Worm (Caenorhabditis elegans): Measurements from ENCODE around the gene Y41D4A.1.

Y41D4A.1 gene

DNA sequence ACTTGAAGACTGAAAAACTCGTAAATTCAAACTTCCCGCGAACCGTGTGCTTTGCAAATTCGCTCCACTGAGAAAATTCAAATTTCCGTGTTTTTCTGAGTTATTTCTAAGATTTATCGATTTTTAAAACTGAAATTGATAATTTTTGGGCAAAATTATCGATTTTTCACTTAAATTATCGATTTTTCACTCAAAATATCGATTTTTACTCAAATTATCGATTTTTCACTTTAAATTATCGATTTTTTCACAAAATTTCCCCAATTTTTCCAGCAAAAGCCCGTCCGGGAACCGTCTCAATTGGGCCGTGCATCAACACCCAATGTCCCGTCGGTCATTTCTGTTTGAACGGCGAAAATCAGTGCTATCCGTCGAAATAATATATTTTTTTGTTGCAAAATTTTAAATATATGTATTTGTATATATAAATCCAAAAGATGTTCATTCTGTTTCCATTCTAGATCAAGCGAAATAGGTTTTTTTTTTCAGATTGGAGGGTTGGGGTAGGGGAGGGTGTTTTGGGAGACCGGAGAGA, 44.3 kb upstream of the Y41D4A.1 start:
- TF ChIP-seq C34F6.9 (tag; optimal IDR thresholded peaks at IDR 0.05) (no peak), gmeb-1 (tag; optimal IDR thresholded peaks at IDR 0.05) (no peak), nhr-77 (tag; optimal IDR thresholded peaks at IDR 0.05) (no peak), unc-55 (GFP tag; optimal IDR thresholded peaks at IDR 0.05) (no peak), blmp-1 (tag; optimal IDR thresholded peaks at IDR 0.05; ENCODE audit: insufficient read depth) (no peak), nhr-129 (tag; optimal IDR thresholded peaks at IDR 0.05) (no peak), ztf-4 (tag; optimal IDR thresholded peaks at IDR 0.05) (no peak), mbf-1 (tag; optimal IDR thresholded peaks at IDR 0.05) (no peak), elt-3 (tag; optimal IDR thresholded peaks at IDR 0.05) (no peak), sem-4 (tag; optimal IDR thresholded peaks at IDR 0.05) (no peak), nhr-25 (tag; optimal IDR thresholded peaks at IDR 0.05) (no peak), ztf-11 (tag; optimal IDR thresholded peaks at IDR 0.05) (no peak), nhr-21 (tag; optimal IDR thresholded peaks at IDR 0.05) (no peak), skn-1 (tag; optimal IDR thresholded peaks at IDR 0.05) (no peak), unc-62 (GFP tag; optimal IDR thresholded peaks at IDR 0.05) (no peak), ceh-82 (tag; optimal IDR thresholded peaks at IDR 0.05) (no peak), crh-2 (tag; optimal IDR thresholded peaks at IDR 0.05) (no peak)

DNA sequence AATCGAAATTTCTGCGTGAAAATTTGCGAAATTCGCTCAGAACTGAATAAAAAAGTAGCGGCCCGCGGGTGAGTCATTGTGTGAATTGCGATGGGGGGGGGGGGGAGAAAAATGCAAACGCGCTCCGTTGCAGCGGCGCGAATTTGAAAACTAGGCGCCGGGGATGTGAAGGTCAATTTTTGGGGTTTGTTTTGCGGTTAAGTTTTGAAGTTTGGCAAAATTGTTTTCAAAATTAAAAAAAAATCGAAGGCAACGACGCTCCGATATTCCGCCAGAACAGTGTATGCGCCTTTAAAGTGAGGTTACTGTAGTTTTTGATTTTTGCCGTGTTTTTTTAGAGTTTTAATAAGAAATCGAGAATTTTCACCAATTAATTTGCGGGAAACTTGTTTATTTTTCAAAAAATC, 33.6 kb upstream of the Y41D4A.1 start:
- TF ChIP-seq elt-3 (tag; optimal IDR thresholded peaks at IDR 0.05), result no peak
- TF ChIP-seq nhr-129 (tag; optimal IDR thresholded peaks at IDR 0.05), result no peak
- TF ChIP-seq nhr-23 (tag; optimal IDR thresholded peaks at IDR 0.05), result no peak
- TF ChIP-seq nhr-6 (tag; optimal IDR thresholded peaks at IDR 0.05), result no peak
- TF ChIP-seq mab-5 (tag; optimal IDR thresholded peaks at IDR 0.05), result no peak
- no peak for TF ChIP-seq ama-1 (optimal IDR thresholded peaks at IDR 0.05)
- TF ChIP-seq crh-2 (tag; optimal IDR thresholded peaks at IDR 0.05), result peak; percentile 15
- no peak for TF ChIP-seq Y55F3AM.14 (GFP tag; optimal IDR thresholded peaks at IDR 0.05)
- no peak for TF ChIP-seq mdl-1 (tag; optimal IDR thresholded peaks at IDR 0.05)
- no peak for TF ChIP-seq ztf-4 (tag; optimal IDR thresholded peaks at IDR 0.05)
- TF ChIP-seq nhr-12 (tag; optimal IDR thresholded peaks at IDR 0.05), result no peak
- no peak for TF ChIP-seq zag-1 (tag; optimal IDR thresholded peaks at IDR 0.05)
- no peak for TF ChIP-seq ceh-16 (tag; optimal IDR thresholded peaks at IDR 0.05)
- no peak for TF ChIP-seq ztf-11 (tag; optimal IDR thresholded peaks at IDR 0.05)
- peak; percentile 21 for TF ChIP-seq lin-11 (tag; optimal IDR thresholded peaks at IDR 0.05)
- TF ChIP-seq dmd-4 (tag; optimal IDR thresholded peaks at IDR 0.05), result no peak
- no peak for TF ChIP-seq lin-39 (tag; optimal IDR thresholded peaks at IDR 0.05)
- TF ChIP-seq nhr-237 (tag; optimal IDR thresholded peaks at IDR 0.05), result no peak
- no peak for TF ChIP-seq peb-1 (tag; optimal IDR thresholded peaks at IDR 0.05)
- TF ChIP-seq nhr-21 (tag; optimal IDR thresholded peaks at IDR 0.05), result no peak
- peak; percentile 46 for TF ChIP-seq nhr-25 (tag; optimal IDR thresholded peaks at IDR 0.05)
- TF ChIP-seq skn-1 (tag; optimal IDR thresholded peaks at IDR 0.05), result no peak
- peak in 1 of 2 experiments; percentile 39 for TF ChIP-seq lsy-2 (tag; optimal IDR thresholded peaks at IDR 0.05)
- no peak for TF ChIP-seq nhr-10 (tag; optimal IDR thresholded peaks at IDR 0.05)
- no peak for TF ChIP-seq snpc-4 (tag; optimal IDR thresholded peaks at IDR 0.05)
- peak; percentile 33 for TF ChIP-seq lin-13 (GFP tag; optimal IDR thresholded peaks at IDR 0.05)
- TF ChIP-seq unc-39 (tag; optimal IDR thresholded peaks at IDR 0.05), result no peak
- TF ChIP-seq blmp-1 (tag; optimal IDR thresholded peaks at IDR 0.05; ENCODE audit: insufficient read depth), result no peak
- TF ChIP-seq ztf-1 (GFP tag; conservative IDR thresholded peaks at IDR 0.05), result no peak
- TF ChIP-seq mbf-1 (tag; optimal IDR thresholded peaks at IDR 0.05), result no peak
- peak; percentile 87 for TF ChIP-seq gmeb-1 (tag; optimal IDR thresholded peaks at IDR 0.05)
- no peak for TF ChIP-seq egl-27 (tag; optimal IDR thresholded peaks at IDR 0.05)
- TF ChIP-seq sem-4 (tag; optimal IDR thresholded peaks at IDR 0.05), result no peak
- no peak for TF ChIP-seq nhr-11 (tag; optimal IDR thresholded peaks at IDR 0.05)
- no peak for TF ChIP-seq alr-1 (tag; optimal IDR thresholded peaks at IDR 0.05)
- no peak for TF ChIP-seq R02D3.7 (tag; optimal IDR thresholded peaks at IDR 0.05)
- no peak for TF ChIP-seq sma-9 (GFP tag; optimal IDR thresholded peaks at IDR 0.05)
- no peak for TF ChIP-seq sma-9 (tag; optimal IDR thresholded peaks at IDR 0.05)
- TF ChIP-seq F13H6.1 (tag; optimal IDR thresholded peaks at IDR 0.05), result peak; percentile 18
- peak; percentile 38 for TF ChIP-seq C34F6.9 (tag; optimal IDR thresholded peaks at IDR 0.05)
- TF ChIP-seq elt-1 (tag; optimal IDR thresholded peaks at IDR 0.05), result no peak
- no peak for TF ChIP-seq ceh-82 (tag; optimal IDR thresholded peaks at IDR 0.05)
- TF ChIP-seq nhr-77 (tag; optimal IDR thresholded peaks at IDR 0.05), result no peak
- TF ChIP-seq unc-62 (GFP tag; optimal IDR thresholded peaks at IDR 0.05), result no peak
- TF ChIP-seq sma-3 (GFP tag; optimal IDR thresholded peaks at IDR 0.05), result peak; percentile 40
- TF ChIP-seq ZK546.5 (tag; optimal IDR thresholded peaks at IDR 0.05), result no peak
- peak; percentile 73 for TF ChIP-seq fos-1 (tag; optimal IDR thresholded peaks at IDR 0.05)
- peak; percentile 67 for TF ChIP-seq unc-55 (GFP tag; optimal IDR thresholded peaks at IDR 0.05)
- no peak for TF ChIP-seq aly-2 (tag; optimal IDR thresholded peaks at IDR 0.05)

All from whole organism, L2 larva.